Worm (Caenorhabditis elegans): ENCODE data around the gene fbxa-150.

Gene fbxa-150

ce11 chrV:20486549-20486948 lies 35.8 kb upstream of the fbxa-150 start:
- TF ChIP-seq B0261.1 (tag; optimal IDR thresholded peaks at IDR 0.05): no peak
- no peak for TF ChIP-seq F49E8.2 (tag; optimal IDR thresholded peaks at IDR 0.05; ENCODE audit: insufficient read depth)
- TF ChIP-seq attf-3 (GFP tag; conservative IDR thresholded peaks at IDR 0.05): no peak
- no peak for TF ChIP-seq F22D6.2 (tag; optimal IDR thresholded peaks at IDR 0.05)
- no peak for TF ChIP-seq F23B12.7 (tag; optimal IDR thresholded peaks at IDR 0.05; ENCODE audit: insufficient read depth)
- no peak for TF ChIP-seq ceh-100 (GFP tag; IDR thresholded peaks at IDR 0.05)
- TF ChIP-seq T26A5.8 (tag; optimal IDR thresholded peaks at IDR 0.05): no peak
- TF ChIP-seq pbrm-1 (GFP tag; IDR thresholded peaks at IDR 0.05): no peak

ce11 chrV:20489102-20489501 lies 33.3 kb upstream of the fbxa-150 start, which contains the start of gene srbc-78:
TSS of gene srbc-78 (minus strand) at chrV:20489202.
- no peak for TF ChIP-seq lag-1 (GFP tag; IDR thresholded peaks at IDR 0.05)
- no peak for TF ChIP-seq F33H1.4 (GFP tag; IDR thresholded peaks at IDR 0.05)
- no peak for TF ChIP-seq lin-35 (GFP tag; optimal IDR thresholded peaks at IDR 0.05)
- no peak for TF ChIP-seq nfya-2 (GFP tag; IDR thresholded peaks at IDR 0.05)
- no peak for TF ChIP-seq mxl-1 (tag; optimal IDR thresholded peaks at IDR 0.05)
- TF ChIP-seq attf-5 (GFP tag; optimal IDR thresholded peaks at IDR 0.05): no peak
- no peak for TF ChIP-seq snpc-3.4 (tag; optimal IDR thresholded peaks at IDR 0.05)
- TF ChIP-seq dpff-1 (tag; optimal IDR thresholded peaks at IDR 0.05): no peak
- TF ChIP-seq B0336.3 (GFP tag; IDR thresholded peaks at IDR 0.05): no peak
- TF ChIP-seq B0261.1 (tag; optimal IDR thresholded peaks at IDR 0.05): no peak
- TF ChIP-seq B0019.2 (GFP tag; conservative IDR thresholded peaks at IDR 0.05): no peak
- TF ChIP-seq unc-130 (GFP tag; optimal IDR thresholded peaks at IDR 0.05): no peak
- no peak for TF ChIP-seq ztf-18 (tag; optimal IDR thresholded peaks at IDR 0.05)
- no peak for TF ChIP-seq tlf-1 (GFP tag; optimal IDR thresholded peaks at IDR 0.05)
- no peak for TF ChIP-seq hlh-26 (GFP tag; conservative IDR thresholded peaks at IDR 0.05)
- TF ChIP-seq zfh-2 (GFP tag; conservative IDR thresholded peaks at IDR 0.05): no peak
- TF ChIP-seq K11D2.4 (GFP tag; IDR thresholded peaks at IDR 0.05): no peak
- no peak for TF ChIP-seq F52B5.7 (tag; optimal IDR thresholded peaks at IDR 0.05)
- no peak for TF ChIP-seq F37B4.10 (GFP tag; IDR thresholded peaks at IDR 0.05)

DNA sequence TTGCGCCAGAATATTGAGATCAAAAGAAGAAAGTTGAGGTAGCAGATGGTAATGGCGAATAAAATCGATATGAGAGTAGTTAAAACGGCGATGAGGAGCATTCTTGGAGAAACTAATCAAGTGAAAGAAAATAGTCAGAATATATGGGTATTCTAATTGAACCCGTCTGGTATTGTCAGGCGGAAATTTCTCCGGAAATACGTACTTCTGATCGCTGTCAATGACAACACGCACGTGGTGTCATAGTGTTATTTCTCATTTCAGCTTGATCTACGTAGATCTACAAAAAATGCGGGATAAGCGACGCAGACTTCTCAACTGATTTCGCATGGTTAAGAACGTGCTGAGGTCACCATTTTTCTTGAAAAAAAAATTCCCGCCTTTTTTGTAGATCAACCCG lies 30.0 kb upstream of the fbxa-150 start, which contains the start of gene srbc-79:
Gene srbc-79 (minus strand): TSS at position 101 of the 400 bp plus-strand sequence.
- TF ChIP-seq ceh-27 (GFP tag; optimal IDR thresholded peaks at IDR 0.05) (no peak), cebp-2 (GFP tag; IDR thresholded peaks at IDR 0.05) (no peak), attf-6 (GFP tag; IDR thresholded peaks at IDR 0.05) (no peak), F55B11.4 (tag; optimal IDR thresholded peaks at IDR 0.05; ENCODE audit: borderline replicate concordance, insufficient read depth) (no peak), fkh-3 (tag; optimal IDR thresholded peaks at IDR 0.05) (no peak), ztf-18 (tag; optimal IDR thresholded peaks at IDR 0.05) (no peak)

DNA sequence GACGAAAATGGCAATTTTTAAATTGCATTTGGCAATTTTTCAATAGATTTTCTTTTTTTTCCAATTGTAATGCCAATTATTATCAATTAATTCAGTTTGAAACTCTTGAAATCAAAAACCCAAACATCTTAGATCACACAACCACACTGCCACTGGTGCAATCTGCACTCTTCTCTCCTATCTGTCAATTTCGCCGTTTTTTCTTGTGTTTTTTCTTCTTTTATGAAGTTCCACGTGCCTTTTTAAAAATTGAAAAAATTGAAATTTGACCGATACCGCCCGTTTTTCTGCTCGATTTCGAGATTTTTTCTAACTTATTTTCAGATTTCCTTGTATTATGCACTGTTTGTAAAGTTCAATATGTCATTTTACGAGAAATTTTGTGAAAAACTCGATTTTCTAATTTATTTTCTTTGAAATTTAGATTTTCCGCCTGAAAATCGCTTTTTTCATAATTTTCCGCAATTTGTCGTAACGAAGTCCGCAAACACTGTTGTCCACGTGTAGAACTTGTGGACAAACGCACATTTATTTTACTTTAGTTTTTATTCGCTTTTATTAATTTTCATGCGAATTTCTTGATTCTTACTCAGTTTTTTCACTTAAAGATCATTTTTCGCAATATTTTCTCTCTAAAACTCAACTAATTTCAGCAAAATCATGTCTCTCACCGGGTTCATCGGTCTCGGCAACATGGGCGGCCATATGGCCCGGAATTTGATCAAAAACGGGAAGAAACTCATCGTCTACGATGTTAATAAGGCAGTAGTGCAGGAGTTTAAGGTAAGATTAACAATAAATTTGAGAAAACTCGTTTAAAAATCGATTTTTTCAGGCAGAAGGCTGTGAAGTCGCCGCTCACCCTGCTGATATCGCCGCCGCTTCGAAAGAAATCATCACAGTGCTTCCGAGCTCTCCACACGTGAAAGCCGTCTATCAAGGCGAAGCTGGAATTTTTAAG lies 28.8 kb upstream of the fbxa-150 start, which contains the start of gene B0250.5:
Gene B0250.5 (plus strand): TSS at position 654 of the 961 bp plus-strand sequence.
- TF ChIP-seq ceh-79 (tag; optimal IDR thresholded peaks at IDR 0.05): no peak
- no peak for TF ChIP-seq rcor-1 (GFP tag; IDR thresholded peaks at IDR 0.05)
- peak; percentile 48 to 79 for TF ChIP-seq let-607 (tag; optimal IDR thresholded peaks at IDR 0.05)
- peak; percentile 52 for TF ChIP-seq nhr-80 (tag; optimal IDR thresholded peaks at IDR 0.05)
- no peak for TF ChIP-seq ceh-100 (GFP tag; IDR thresholded peaks at IDR 0.05)
- peak in 1 of 3 experiments; percentile 61 for TF ChIP-seq lin-35 (GFP tag; optimal IDR thresholded peaks at IDR 0.05)
- no peak for TF ChIP-seq B0035.1 (tag; optimal IDR thresholded peaks at IDR 0.05)
- TF ChIP-seq sdz-38 (tag; optimal IDR thresholded peaks at IDR 0.05): no peak
- TF ChIP-seq Y53G8AR.9 (GFP tag; conservative IDR thresholded peaks at IDR 0.05): no peak
- TF ChIP-seq nfyb-1 (GFP tag; IDR thresholded peaks at IDR 0.05): no peak
- no peak for TF ChIP-seq dox-1 (GFP tag; IDR thresholded peaks at IDR 0.05)
- TF ChIP-seq zfh-2 (GFP tag; conservative IDR thresholded peaks at IDR 0.05): no peak
- TF ChIP-seq athp-1 (tag; optimal IDR thresholded peaks at IDR 0.05): no peak
- TF ChIP-seq mes-4 (tag; optimal IDR thresholded peaks at IDR 0.05): no peak
- peak; percentile 26; the same call in 1 of the 2 replicates for TF ChIP-seq D2030.7 (GFP tag; IDR thresholded peaks at IDR 0.05)
- TF ChIP-seq ceh-27 (GFP tag; optimal IDR thresholded peaks at IDR 0.05): no peak
